Fruit fly (Drosophila melanogaster): ENCODE measurements around the gene Ythdc1.

Gene Ythdc1

DNA sequence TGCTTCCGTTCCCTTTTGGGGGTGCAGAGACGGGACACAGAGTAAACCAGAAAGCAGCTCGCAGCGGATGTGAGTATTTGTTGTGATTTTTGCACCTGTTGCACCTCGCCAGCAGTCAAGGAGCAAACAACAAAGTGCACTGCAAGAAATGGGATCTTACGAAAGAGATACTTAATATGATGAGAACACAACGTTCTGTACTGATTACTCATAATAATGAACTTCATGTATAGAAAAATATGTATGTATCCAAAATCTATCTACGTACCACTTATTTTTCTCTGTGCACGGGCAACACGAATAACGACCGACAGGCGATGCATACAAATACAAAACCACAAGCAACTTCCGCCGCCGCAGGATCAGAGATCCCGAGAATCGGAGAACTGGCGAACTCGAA, 23.9 kb upstream of the Ythdc1 start:
- TF ChIP-seq h (optimal IDR thresholded peaks at IDR 0.05) = no peak
- TF ChIP-seq psq (optimal IDR thresholded peaks at IDR 0.05) = no peak
- TF ChIP-seq Sin3A (optimal IDR thresholded peaks at IDR 0.05) = no peak
- TF ChIP-seq Myc (optimal IDR thresholded peaks at IDR 0.05) = no peak
- TF ChIP-seq ttk (optimal IDR thresholded peaks at IDR 0.05) = no peak

DNA sequence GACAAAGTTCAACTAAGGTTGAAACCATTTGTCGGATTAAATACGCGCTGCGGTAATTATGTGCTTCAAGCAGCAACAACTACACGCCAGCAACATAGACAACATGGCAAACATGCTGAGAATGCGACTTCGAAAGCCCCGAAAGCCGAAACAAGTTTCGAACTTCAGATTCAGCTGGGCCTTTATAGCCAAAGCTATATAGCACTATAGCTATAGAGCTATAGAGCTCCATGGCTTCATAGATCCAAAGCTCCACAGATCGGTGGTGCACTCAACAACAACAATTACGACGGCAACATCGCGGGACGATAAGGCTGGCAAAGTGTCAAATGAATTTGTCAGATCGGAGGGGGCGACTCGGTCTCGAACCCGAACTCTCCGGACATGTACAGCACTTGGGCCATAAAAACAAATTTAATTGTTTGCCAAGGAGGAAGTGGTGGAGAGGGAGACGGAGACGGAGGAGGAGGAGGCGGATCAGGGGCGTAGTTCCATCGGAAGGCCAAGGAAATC, 23.4 kb upstream of the Ythdc1 start:
- TF ChIP-seq ttk (optimal IDR thresholded peaks at IDR 0.05) = no peak
- no peak for TF ChIP-seq Sin3A (optimal IDR thresholded peaks at IDR 0.05)
- TF ChIP-seq insv (optimal IDR thresholded peaks at IDR 0.05) = no peak
- TF ChIP-seq psq (optimal IDR thresholded peaks at IDR 0.05) = no peak
- no peak for TF ChIP-seq h (optimal IDR thresholded peaks at IDR 0.05)
- no peak for TF ChIP-seq Myc (optimal IDR thresholded peaks at IDR 0.05)

DNA sequence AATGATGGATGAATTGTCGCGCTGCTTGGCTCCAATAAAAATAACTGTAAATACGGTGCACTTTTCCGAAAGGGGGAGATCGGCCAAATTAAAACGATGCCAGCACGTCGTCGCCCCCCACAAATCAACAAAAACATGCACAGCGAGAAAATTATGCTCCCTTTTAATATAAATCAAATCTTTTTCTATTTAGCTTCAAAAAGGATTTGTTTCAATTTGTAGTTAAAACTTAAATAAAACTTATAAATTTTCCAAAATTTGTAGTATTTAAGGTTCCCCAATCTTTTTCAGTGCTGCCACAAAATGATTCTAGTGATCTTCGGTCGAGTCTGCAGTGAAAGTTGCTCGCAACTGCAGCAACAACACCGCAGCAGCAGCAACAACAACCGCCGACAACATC, 22.1 kb upstream of the Ythdc1 start:
- no peak for TF ChIP-seq insv (optimal IDR thresholded peaks at IDR 0.05)
- TF ChIP-seq h (optimal IDR thresholded peaks at IDR 0.05) = no peak
- no peak for TF ChIP-seq psq (optimal IDR thresholded peaks at IDR 0.05)
- TF ChIP-seq Myc (optimal IDR thresholded peaks at IDR 0.05) = no peak
- no peak for TF ChIP-seq Sin3A (optimal IDR thresholded peaks at IDR 0.05)
- TF ChIP-seq ttk (optimal IDR thresholded peaks at IDR 0.05) = no peak

DNA sequence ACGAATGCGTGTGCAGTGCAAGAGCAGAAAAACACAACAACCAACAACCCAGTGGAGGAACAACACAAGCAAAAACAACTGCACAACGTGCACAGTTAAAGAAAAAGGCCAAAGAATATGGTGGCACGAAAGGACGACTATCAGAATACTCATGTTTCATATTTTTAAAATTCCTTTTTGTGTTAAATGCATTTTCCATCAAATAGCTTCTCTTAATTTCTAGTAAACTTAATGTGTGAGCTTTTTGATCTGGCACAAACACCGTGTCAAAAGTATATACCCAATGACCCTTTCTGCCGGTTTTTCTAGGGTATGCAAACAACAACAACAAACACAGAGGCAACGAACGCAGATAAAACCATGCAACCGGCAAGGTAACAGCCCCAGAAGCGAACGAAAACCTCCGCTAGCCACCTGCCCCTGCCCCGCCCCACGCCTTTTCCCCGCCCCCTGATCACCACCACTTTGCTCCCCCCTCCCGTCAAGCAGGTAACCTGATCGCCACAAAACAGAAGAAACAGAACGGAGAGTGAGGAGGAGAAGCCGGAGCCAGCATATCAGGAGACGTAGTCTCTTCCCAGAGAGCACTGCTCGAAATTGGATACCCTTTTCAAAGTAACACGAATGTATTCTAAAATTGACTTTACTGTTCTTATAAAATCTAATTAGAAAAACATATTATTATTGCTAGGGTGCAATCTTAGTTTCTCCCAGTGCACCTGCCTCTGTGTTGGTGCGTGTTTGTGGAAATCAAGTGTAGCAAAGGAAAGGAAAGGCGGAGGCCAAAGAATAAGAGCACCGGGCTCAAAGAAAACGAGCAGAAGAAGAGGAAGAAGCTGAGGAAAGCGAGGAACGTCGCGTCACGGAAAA, 21.1 kb upstream of the Ythdc1 start:
- no peak for TF ChIP-seq psq (optimal IDR thresholded peaks at IDR 0.05)
- TF ChIP-seq Myc (optimal IDR thresholded peaks at IDR 0.05) = no peak
- no peak for TF ChIP-seq h (optimal IDR thresholded peaks at IDR 0.05)

DNA sequence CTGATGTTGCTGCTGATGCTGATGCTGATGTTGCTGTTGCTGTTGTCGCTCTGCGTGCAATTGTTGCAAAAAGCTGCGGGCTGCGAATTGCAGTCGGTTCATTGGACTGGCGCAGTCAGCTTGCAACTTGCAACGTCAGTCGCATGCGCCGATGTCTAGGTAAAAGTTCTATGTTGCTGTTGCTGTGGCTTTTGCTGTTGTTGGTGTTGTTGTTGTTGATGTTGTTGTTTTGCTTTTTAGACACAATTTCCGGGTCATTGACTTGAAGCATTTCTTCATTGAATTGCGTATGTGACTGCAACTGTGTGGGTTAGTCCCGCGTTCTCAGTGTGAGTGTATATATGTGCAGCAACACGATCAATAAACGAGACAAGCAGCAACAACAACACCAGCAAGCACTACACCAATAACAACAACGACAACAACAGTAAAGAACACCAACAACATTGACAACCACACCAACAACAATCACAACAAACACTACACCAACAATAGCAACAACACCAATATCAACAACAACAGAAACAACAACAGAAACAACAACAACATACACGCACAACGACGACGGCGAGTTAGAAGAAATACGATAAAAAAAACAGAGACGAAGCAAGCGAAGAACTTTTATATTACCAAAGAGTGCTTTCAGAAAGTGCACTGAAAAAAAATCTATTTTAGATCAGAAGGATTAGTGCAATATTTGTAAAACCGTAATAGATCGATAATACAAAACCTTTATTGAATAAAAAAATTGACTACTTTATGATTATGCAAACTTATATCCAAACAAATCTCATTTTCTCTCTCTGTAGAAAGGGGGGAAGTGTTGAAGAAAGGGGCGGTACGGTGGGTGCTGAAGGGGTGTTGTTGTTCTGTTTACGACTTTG, 20.2 kb upstream of the Ythdc1 start:
- no peak for TF ChIP-seq h (optimal IDR thresholded peaks at IDR 0.05)
- no peak for TF ChIP-seq Myc (optimal IDR thresholded peaks at IDR 0.05)

DNA sequence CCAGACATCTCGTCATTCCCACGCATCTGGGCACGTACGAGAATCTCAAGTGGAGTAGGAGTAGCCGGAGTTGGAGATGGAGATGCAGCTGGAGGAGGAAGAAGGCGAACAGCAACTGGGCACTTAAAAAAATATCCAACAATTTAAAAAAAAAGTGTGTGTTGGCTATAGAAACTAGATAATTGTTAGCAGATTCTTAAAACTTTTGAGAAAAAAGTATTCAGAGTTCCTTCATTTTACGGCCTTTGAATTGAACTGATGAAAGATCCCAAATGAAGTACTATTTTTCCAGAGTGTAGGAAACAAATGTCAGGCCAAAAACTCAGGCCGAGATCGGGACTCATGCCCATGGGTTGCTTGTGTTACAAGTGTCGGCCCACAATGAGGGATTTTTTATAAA, 17.9 kb upstream of the Ythdc1 start:
- TF ChIP-seq ttk (optimal IDR thresholded peaks at IDR 0.05) (no peak), Myc (optimal IDR thresholded peaks at IDR 0.05) (no peak), h (optimal IDR thresholded peaks at IDR 0.05) (no peak), psq (optimal IDR thresholded peaks at IDR 0.05) (no peak), insv (optimal IDR thresholded peaks at IDR 0.05) (no peak), Sin3A (optimal IDR thresholded peaks at IDR 0.05) (no peak)

DNA sequence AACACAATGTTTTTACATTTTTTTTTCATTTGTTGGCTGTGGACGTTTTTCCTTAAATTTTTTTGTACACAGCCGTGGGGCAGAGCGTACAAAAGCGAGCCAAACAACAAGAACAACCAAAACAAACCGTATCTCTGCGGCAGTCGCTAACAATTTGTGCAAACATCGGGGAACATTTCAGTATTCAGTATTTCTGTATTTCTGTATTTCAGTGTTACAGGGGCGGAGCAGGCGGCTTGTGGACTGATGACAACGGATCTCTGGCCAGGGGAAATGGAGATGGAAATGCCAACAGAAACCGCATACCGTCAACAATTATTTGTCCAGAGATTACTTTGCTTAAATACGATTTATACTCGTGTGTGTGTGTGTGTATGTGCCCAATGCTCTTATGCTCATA, 16.6 kb upstream of the Ythdc1 start:
- TF ChIP-seq h (optimal IDR thresholded peaks at IDR 0.05) (no peak), psq (optimal IDR thresholded peaks at IDR 0.05) (no peak), Myc (optimal IDR thresholded peaks at IDR 0.05) (no peak)

DNA sequence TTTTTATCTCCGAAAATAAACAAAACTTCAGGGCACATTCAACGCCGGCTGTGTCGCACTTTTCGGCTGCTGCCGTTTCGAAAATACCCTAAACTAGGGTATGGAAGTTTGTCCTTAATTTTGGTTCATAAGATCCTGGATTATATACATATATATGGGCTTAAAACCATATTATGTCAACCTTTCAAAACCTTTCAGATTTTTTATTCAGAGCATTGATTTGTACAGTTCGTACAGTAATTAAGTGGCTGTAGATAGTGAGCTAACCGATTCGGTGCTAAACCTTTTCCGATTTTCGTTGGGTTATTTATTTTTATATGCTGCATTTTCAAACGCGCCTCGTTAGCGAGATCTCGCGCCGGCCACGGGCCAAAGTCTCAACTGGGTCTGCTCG, 15.7 kb upstream of the Ythdc1 start:
- TF ChIP-seq Sin3A (optimal IDR thresholded peaks at IDR 0.05) = no peak
- peak; percentile 46 for TF ChIP-seq h (optimal IDR thresholded peaks at IDR 0.05)

DNA sequence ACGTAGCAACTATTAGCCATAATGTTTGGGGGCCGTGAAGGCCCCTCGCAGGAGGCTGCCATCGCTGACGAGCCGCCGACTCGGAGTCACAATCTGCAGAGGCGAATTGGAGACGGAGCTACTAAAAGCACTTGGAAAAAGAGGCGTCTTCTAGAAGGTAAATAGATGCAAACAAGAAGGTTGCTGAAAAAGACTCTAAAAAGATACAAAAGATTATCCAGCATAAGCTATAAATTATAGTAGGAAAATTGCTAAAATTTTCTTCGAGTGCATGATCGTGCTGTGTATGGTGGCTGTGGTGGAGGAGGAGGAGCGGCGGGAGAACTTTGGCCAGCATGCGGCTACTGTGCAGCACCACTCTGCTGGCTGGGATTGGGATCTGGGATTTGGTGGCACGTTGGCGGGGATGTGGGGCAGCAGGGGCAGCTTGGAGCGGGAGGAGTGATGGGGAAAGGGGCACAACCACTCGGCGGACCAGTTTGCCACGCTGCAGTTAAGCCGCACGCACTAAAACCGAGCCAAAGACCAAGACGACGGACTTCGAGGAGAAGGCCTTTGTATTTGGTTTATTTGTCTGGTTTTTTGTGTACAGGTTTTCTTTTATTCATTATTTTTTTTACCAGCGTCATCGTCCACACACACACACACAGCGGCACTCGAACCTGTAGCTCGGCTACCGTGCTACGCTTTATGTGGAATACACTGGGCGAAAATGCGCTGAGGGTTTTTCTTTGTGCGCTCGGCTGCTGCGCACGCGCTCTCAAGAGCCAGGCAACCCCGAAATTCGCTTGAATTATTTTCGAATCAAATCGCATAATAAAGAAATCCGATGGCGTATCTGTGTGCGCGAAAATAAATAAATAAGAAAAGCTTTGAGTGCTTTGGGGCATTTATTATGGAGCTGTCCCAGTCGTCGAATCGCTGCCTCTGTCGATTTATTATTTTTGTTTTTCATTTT, 15.0 kb upstream of the Ythdc1 start:
- TF ChIP-seq insv (optimal IDR thresholded peaks at IDR 0.05) (no peak), h (optimal IDR thresholded peaks at IDR 0.05) (no peak), psq (optimal IDR thresholded peaks at IDR 0.05) (no peak), Sin3A (optimal IDR thresholded peaks at IDR 0.05) (no peak), ttk (optimal IDR thresholded peaks at IDR 0.05) (no peak), Myc (optimal IDR thresholded peaks at IDR 0.05) (no peak)

DNA sequence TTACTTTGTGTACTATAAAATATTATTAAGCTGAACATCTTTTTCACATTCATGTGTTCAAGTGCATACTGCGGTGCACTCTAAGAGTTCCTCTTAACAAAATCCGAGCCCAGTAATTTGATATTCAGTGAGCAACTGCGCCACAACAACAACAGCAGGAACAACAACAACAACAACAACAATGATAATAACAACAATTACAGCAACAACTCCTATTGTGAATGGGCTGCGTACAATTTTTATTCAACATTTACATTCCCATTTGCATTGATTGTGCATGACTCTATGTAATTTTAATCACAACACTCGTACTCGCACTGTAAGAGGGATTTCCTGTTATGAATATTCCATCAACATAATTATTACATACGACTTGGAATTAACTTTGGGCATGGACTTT, 13.6 kb upstream of the Ythdc1 start:
- no peak for TF ChIP-seq psq (optimal IDR thresholded peaks at IDR 0.05)
- TF ChIP-seq Sin3A (optimal IDR thresholded peaks at IDR 0.05) = no peak
- TF ChIP-seq insv (optimal IDR thresholded peaks at IDR 0.05) = no peak
- TF ChIP-seq ttk (optimal IDR thresholded peaks at IDR 0.05) = no peak
- TF ChIP-seq Myc (optimal IDR thresholded peaks at IDR 0.05) = no peak
- no peak for TF ChIP-seq h (optimal IDR thresholded peaks at IDR 0.05)

DNA sequence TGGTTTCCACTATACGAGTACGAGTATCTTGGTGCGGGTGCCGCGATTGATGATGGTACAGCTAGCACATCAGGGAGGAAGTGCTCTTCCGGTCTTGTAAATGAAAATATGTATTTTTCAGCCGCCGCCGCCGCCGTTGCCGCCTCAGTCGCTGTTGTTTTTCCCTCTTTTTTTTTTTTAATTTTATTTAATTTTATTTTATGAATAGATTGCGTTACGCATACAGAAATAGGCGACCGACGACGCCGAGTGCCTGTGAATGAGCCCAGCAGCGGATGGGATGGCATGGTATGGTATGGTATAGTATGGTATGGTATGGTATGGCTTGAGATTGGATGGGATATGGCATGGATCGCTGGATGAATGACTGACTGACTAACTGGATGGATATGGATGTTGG, 12.8 kb upstream of the Ythdc1 start:
- no peak for TF ChIP-seq Sin3A (optimal IDR thresholded peaks at IDR 0.05)
- TF ChIP-seq Myc (optimal IDR thresholded peaks at IDR 0.05) = no peak

DNA sequence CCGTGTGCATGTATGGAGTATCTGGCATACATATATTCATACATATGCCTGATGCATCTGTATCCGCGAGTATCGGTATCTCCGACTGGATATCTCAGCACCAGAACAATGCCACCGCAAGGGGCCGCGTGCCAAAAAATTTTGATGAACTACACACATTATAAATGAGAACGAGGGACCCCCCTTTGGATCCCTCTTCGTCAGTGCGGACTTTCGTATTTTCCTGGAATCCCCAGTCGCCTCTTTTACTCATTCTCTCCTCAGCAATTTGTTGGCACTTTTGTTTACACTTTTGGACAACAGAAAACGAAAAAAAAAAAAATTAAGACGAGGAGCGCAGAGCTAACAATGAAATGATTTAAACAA, 11.4 kb upstream of the Ythdc1 start:
- TF ChIP-seq h (optimal IDR thresholded peaks at IDR 0.05) (no peak), insv (optimal IDR thresholded peaks at IDR 0.05) (no peak), psq (optimal IDR thresholded peaks at IDR 0.05) (no peak), ttk (optimal IDR thresholded peaks at IDR 0.05) (no peak), Sin3A (optimal IDR thresholded peaks at IDR 0.05) (no peak), Myc (optimal IDR thresholded peaks at IDR 0.05) (no peak)

Data from Kc167 (cell line).